Fruit fly (Drosophila melanogaster) whole organism, prepupa: ENCODE results near the gene Brr2.

Experiments used
- CG10631 ChIP-seq: fragments of 200-800 bp; sonication (Bioruptor generic); optimal IDR thresholded peaks from 2 replicates; lab custom pipeline; 2016; ENCODE audit warnings: missing biosample characterization, missing genetic modification characterization
- CG15336 ChIP-seq: fragments of 200-800 bp; sonication (Bioruptor generic); IDR thresholded peaks from 2 replicates; pipeline ENCODE4 v1.3.6; 2022; ENCODE audit warnings: missing biosample characterization, missing genetic modification characterization
- CG34406 ChIP-seq: fragments of 200-800 bp; sonication (Bioruptor generic); optimal IDR thresholded peaks from 3 replicates; lab custom pipeline; 2016; ENCODE audit warnings: missing biosample characterization, missing genetic modification characterization
- CG6808 ChIP-seq: fragments of 200-800 bp; sonication (Bioruptor generic); optimal IDR thresholded peaks from 3 replicates; lab custom pipeline; 2017; ENCODE audit warnings: missing biosample characterization, missing genetic modification characterization, mild to moderate bottlenecking, moderate library complexity, missing genetic modification reagents
- CG8119 ChIP-seq: fragments of 200-800 bp; sonication (Bioruptor generic); IDR thresholded peaks from 3 replicates; pipeline ENCODE4 v1.3.6; 2022; ENCODE audit warnings: missing biosample characterization, missing genetic modification characterization
- CG9139 ChIP-seq: fragments of 200-800 bp; sonication (Bioruptor generic); optimal IDR thresholded peaks from 3 replicates; lab custom pipeline; 2017; ENCODE audit warnings: missing biosample characterization, mild to moderate bottlenecking, missing genetic modification characterization
- Eip75B ChIP-seq: fragments of 200-800 bp; sonication (Bioruptor generic); optimal IDR thresholded peaks from 3 replicates; lab custom pipeline; 2016; ENCODE audit warnings: missing biosample characterization, missing genetic modification characterization
- Hr39 ChIP-seq: fragments of 200-800 bp; sonication (Bioruptor generic); optimal IDR thresholded peaks from 2 replicates; lab custom pipeline; 2016; ENCODE audit warnings: missing biosample characterization, missing genetic modification characterization
- Sox102F ChIP-seq: fragments of 200-800 bp; sonication (Bioruptor generic); optimal IDR thresholded peaks from 2 replicates; lab custom pipeline; 2016; ENCODE audit warnings: missing biosample characterization, mild to moderate bottlenecking, missing genetic modification characterization
- achi ChIP-seq: fragments of 200-800 bp; sonication (Bioruptor generic); optimal IDR thresholded peaks from 3 replicates; lab custom pipeline; 2016; ENCODE audit warnings: missing biosample characterization, missing genetic modification characterization
- fkh ChIP-seq: fragments of 200-800 bp; sonication (Bioruptor generic); optimal IDR thresholded peaks from 3 replicates; lab custom pipeline; 2017; ENCODE audit warnings: missing biosample characterization, mild to moderate bottlenecking, missing genetic modification characterization, moderate library complexity
- lz ChIP-seq: fragments of 200-800 bp; sonication (Bioruptor generic); optimal IDR thresholded peaks from 3 replicates; lab custom pipeline; 2016; ENCODE audit warnings: missing biosample characterization, missing genetic modification characterization
- salr ChIP-seq, 2 experiments: fragments of 200-800 bp; sonication (Bioruptor generic); optimal IDR thresholded peaks; 3 replicates each; lab custom pipeline; 2016 to 2018; ENCODE audit warnings: missing biosample characterization in 2 of 2, missing genetic modification characterization in 2 of 2, mild to moderate bottlenecking in 1 of 2
- ss ChIP-seq, 2 experiments: fragments of 200-800 bp; sonication (Bioruptor generic); optimal IDR thresholded peaks; 2 replicates in 1 of 2; 3 replicates in 1 of 2; lab custom pipeline; 2017 to 2018; ENCODE audit warnings: mild to moderate bottlenecking in 2 of 2, missing biosample characterization in 2 of 2, missing genetic modification characterization in 2 of 2, moderate library complexity in 1 of 2

dm6 chr3L:16004401-16005237 is 36.9 kb upstream of the Brr2 start, which contains the start of the genes hzg and mRpS31:
- TF ChIP-seq CG9139 (GFP tag; lab: Kevin White, UChicago): peak; percentile 75
- TF ChIP-seq salr (GFP tag; optimal IDR thresholded peaks at IDR 0.05; lab: Kevin White, UChicago): peak; percentile 50 to 68
- TF ChIP-seq achi: peak; percentile 36
- TF ChIP-seq fkh (GFP tag; lab: Kevin White, UChicago): peak; percentile 53
- TF ChIP-seq Sox102F (GFP tag; lab: Kevin White, UChicago): peak; percentile 65
- TF ChIP-seq CG10631 (GFP tag; lab: Kevin White, UChicago): peak; percentile 64
- TF ChIP-seq CG15336 (GFP tag; lab: Robert Waterston, UW): peak; percentile 66
- peak; percentile 75 for TF ChIP-seq CG6808 (GFP tag; lab: Kevin White, UChicago)
- peak; percentile 28 for TF ChIP-seq Eip75B (GFP tag; lab: Kevin White, UChicago)
- TF ChIP-seq lz: peak; percentile 54
- TF ChIP-seq CG34406 (GFP tag; lab: Kevin White, UChicago): peak; percentile 3
- TF ChIP-seq ss (GFP tag; optimal IDR thresholded peaks at IDR 0.05; lab: Kevin White, UChicago): peak; percentile 70 to 85
- peak; percentile 74; the same call in 2 of the 3 replicates for TF ChIP-seq CG8119 (GFP tag; lab: Robert Waterston, UW)
- peak; percentile 48 for TF ChIP-seq Hr39 (GFP tag; lab: Kevin White, UChicago)
